Fruit fly (Drosophila melanogaster): ENCODE results near the gene CG15760.
A peak's percentile ranks its signal among the peaks of the same experiment; 100 is the strongest.

CG15760 gene

DNA sequence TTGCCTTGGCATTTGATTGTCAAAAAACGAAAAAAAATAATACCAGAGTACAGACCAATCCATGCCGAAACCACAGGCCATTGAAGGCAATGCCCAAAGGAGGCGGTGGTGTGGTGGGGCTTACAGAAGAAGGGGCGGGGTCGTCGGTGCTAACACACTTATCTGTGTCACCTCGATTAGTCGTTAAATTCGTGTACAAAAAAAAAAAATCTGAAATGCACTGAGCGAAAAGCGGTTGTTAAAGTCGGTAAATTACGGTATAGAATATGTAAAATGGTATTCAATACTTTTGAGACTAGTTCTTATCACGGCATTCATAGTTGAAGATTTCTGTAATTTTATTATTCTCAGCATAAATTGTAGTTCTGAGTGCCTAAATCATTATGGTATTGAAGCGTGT lies 25.5 kb upstream of the CG15760 start (continued):
- TF ChIP-seq HHEX (GFP tag; optimal IDR thresholded peaks at IDR 0.05): peak; percentile 53
- peak; percentile 31; the same call in 1 of the 3 replicates for TF ChIP-seq H15 (GFP tag; IDR thresholded peaks at IDR 0.05)
- TF ChIP-seq Gug (GFP tag; IDR thresholded peaks at IDR 0.05): 0 out of 4 replicates have a peak, but pooled peaks have one; percentile 10
- TF ChIP-seq ftz-f1 (GFP tag; optimal IDR thresholded peaks at IDR 0.05): peak; percentile 71
- TF ChIP-seq peb (GFP tag; IDR thresholded peaks at IDR 0.05): peak; percentile 46; the same call in 1 of the 2 replicates
- TF ChIP-seq lab (GFP tag; optimal IDR thresholded peaks at IDR 0.05): peak; percentile 83
- TF ChIP-seq CG18764 (GFP tag; optimal IDR thresholded peaks at IDR 0.05): peak; percentile 44
- peak; percentile 36 for TF ChIP-seq CG12219 (GFP tag; optimal IDR thresholded peaks at IDR 0.05)
- peak; percentile 46 for TF ChIP-seq CG10267 (tag; optimal IDR thresholded peaks at IDR 0.05)
- peak; percentile 71 for TF ChIP-seq row (GFP tag; IDR thresholded peaks at IDR 0.05)
- peak; percentile 59 for TF ChIP-seq CG2712 (tag; optimal IDR thresholded peaks at IDR 0.05)
- peak; percentile 21 for TF ChIP-seq jumu (GFP tag; optimal IDR thresholded peaks at IDR 0.05)
- no peak for TF ChIP-seq CG7987 (GFP tag; optimal IDR thresholded peaks at IDR 0.05)
- no peak for TF ChIP-seq sc (optimal IDR thresholded peaks at IDR 0.05)
- TF ChIP-seq sc (GFP tag; optimal IDR thresholded peaks at IDR 0.05): no peak
- TF ChIP-seq D19A (tag; optimal IDR thresholded peaks at IDR 0.05): peak; percentile 24
- TF ChIP-seq sens-2 (GFP tag; IDR thresholded peaks at IDR 0.05): peak; percentile 69
- TF ChIP-seq CG16863 (GFP tag; optimal IDR thresholded peaks at IDR 0.05): peak; percentile 43
- peak; percentile 79 for TF ChIP-seq Ptx1 (GFP tag; IDR thresholded peaks at IDR 0.05)
- peak; percentile 22 for TF ChIP-seq CG10147 (GFP tag; optimal IDR thresholded peaks at IDR 0.05)
- TF ChIP-seq pfk (GFP tag; optimal IDR thresholded peaks at IDR 0.05): no peak
- peak; percentile 68 for TF ChIP-seq vvl (GFP tag; IDR thresholded peaks at IDR 0.05)
- TF ChIP-seq CG8924 (tag; optimal IDR thresholded peaks at IDR 0.05): peak; percentile 23
- peak; percentile 87 for TF ChIP-seq Med (GFP tag)
- TF ChIP-seq CG13624 (GFP tag; optimal IDR thresholded peaks at IDR 0.05): peak; percentile 23
- no peak for TF ChIP-seq h (optimal IDR thresholded peaks at IDR 0.05)
- peak; percentile 30 for TF ChIP-seq CG15011 (GFP tag; optimal IDR thresholded peaks at IDR 0.05)
- TF ChIP-seq insv (GFP tag; optimal IDR thresholded peaks at IDR 0.05): no peak
- TF ChIP-seq BtbVII (GFP tag; optimal IDR thresholded peaks at IDR 0.05): no peak
- TF ChIP-seq jing (GFP tag; optimal IDR thresholded peaks at IDR 0.05): peak; percentile 37
- TF ChIP-seq CG7928 (GFP tag; optimal IDR thresholded peaks at IDR 0.05): no peak
- TF ChIP-seq ind (GFP tag; optimal IDR thresholded peaks at IDR 0.05): peak; percentile 63
- TF ChIP-seq CG14710 (tag; optimal IDR thresholded peaks at IDR 0.05): peak; percentile 51
- 0 out of 3 replicates have a peak, but pooled peaks have one; percentile 40 for TF ChIP-seq CG2199 (GFP tag; IDR thresholded peaks at IDR 0.05)
- TF ChIP-seq B-H2 (GFP tag; optimal IDR thresholded peaks at IDR 0.05): no peak
- peak; percentile 70; the same call in 2 of the 3 replicates for TF ChIP-seq Aef1 (GFP tag; IDR thresholded peaks at IDR 0.05)
- TF ChIP-seq tin (GFP tag; optimal IDR thresholded peaks at IDR 0.05): peak; percentile 34
- TF ChIP-seq vfl (GFP tag; optimal IDR thresholded peaks at IDR 0.05): no peak
- peak; percentile 66 for TF ChIP-seq sob (GFP tag; IDR thresholded peaks at IDR 0.05)
- 0 out of 2 replicates have a peak, but pooled peaks have one; percentile 42 for TF ChIP-seq Rx (GFP tag; IDR thresholded peaks at IDR 0.05)
- peak; percentile 25 for TF ChIP-seq ATbp (GFP tag; optimal IDR thresholded peaks at IDR 0.05)
- TF ChIP-seq CG2120 (GFP tag; optimal IDR thresholded peaks at IDR 0.05): peak; percentile 38
- TF ChIP-seq chinmo (GFP tag; IDR thresholded peaks at IDR 0.05; ENCODE audit: partially characterized antibody): 0 out of 4 replicates have a peak, but pooled peaks have one; percentile 59
- TF ChIP-seq tap (tag; optimal IDR thresholded peaks at IDR 0.05): peak; percentile 10
- peak; percentile 52 for TF ChIP-seq Xbp1 (GFP tag; optimal IDR thresholded peaks at IDR 0.05)
- no peak for TF ChIP-seq amos (GFP tag; IDR thresholded peaks at IDR 0.05; ENCODE audit: partially characterized antibody)
- TF ChIP-seq slbo (GFP tag; IDR thresholded peaks at IDR 0.05): peak; percentile 60
- TF ChIP-seq TFAM (GFP tag; optimal IDR thresholded peaks at IDR 0.05): no peak
- peak; percentile 57 for TF ChIP-seq Side (GFP tag; optimal IDR thresholded peaks at IDR 0.05)
- TF ChIP-seq CG9437 (GFP tag; optimal IDR thresholded peaks at IDR 0.05): peak; percentile 19
- peak in 1 of 2 experiments; percentile 80 for TF ChIP-seq bsh (GFP tag; optimal IDR thresholded peaks at IDR 0.05)
